Fruit fly (Drosophila melanogaster) S2 (cell line): Measurements from ENCODE around the gene Nup58.

Experiments used
- CG8478 ChIP-seq: fragments of >200 bp; optimal IDR thresholded peaks from 2 replicates; lab custom pipeline; 2018
- CTCF ChIP-seq, 2 experiments: fragments of >200 bp; optimal IDR thresholded peaks; 2 replicates each; lab custom pipeline; 2018

dm6 chr3R:19656455-19656854 is 11.6 kb downstream of the Nup58 start:
- TF ChIP-seq CTCF (optimal IDR thresholded peaks at IDR 0.05; lab: Kevin White, UChicago) (no peak), CG8478 (no peak)
